Fruit fly (Drosophila melanogaster) whole organism, embryonic: Measurements from ENCODE around the gene CG45065.

Experiments used
- CG10543 ChIP-seq: fragments of 200-800 bp; sonication (Bioruptor generic); optimal IDR thresholded peaks from 3 replicates; lab custom pipeline; 2017; ENCODE audit warnings: missing biosample characterization, mild to moderate bottlenecking, missing genetic modification characterization, moderate library complexity
- CG12236 ChIP-seq: fragments of 200-800 bp; sonication (Bioruptor generic); optimal IDR thresholded peaks from 2 replicates; lab custom pipeline; 2016; ENCODE audit warnings: missing biosample characterization, missing genetic modification characterization
- CG12744 ChIP-seq: fragments of 200-800 bp; sonication (Bioruptor generic); optimal IDR thresholded peaks from 2 replicates; lab custom pipeline; 2016; ENCODE audit warnings: missing biosample characterization, missing genetic modification characterization
- CG12942 ChIP-seq: fragments of 200-800 bp; sonication (Bioruptor generic); optimal IDR thresholded peaks from 3 replicates; lab custom pipeline; 2016; ENCODE audit warnings: missing biosample characterization, missing genetic modification characterization
- CG13424 ChIP-seq: fragments of 200-800 bp; sonication (Bioruptor generic); optimal IDR thresholded peaks from 2 replicates; lab custom pipeline; 2019; ENCODE audit warnings: missing biosample characterization, mild to moderate bottlenecking, missing genetic modification characterization, moderate library complexity
- CG13775 ChIP-seq: fragments of 200-800 bp; sonication (Bioruptor generic); optimal IDR thresholded peaks from 3 replicates; lab custom pipeline; 2017; ENCODE audit warnings: missing biosample characterization, mild to moderate bottlenecking, missing genetic modification characterization
- CG14441 ChIP-seq: fragments of 200-800 bp; sonication (Bioruptor generic); IDR thresholded peaks from 2 replicates; pipeline ENCODE4 v1.3.6; 2022; ENCODE audit warnings: missing biosample characterization, missing genetic modification characterization
- CG14965 ChIP-seq: fragments of 200-800 bp; sonication (Bioruptor generic); optimal IDR thresholded peaks from 2 replicates; lab custom pipeline; 2016; ENCODE audit warnings: missing biosample characterization, missing genetic modification characterization, borderline replicate concordance
- CG15479 ChIP-seq: fragments of 200-800 bp; sonication (Bioruptor generic); optimal IDR thresholded peaks from 3 replicates; lab custom pipeline; 2019; ENCODE audit warnings: missing biosample characterization, mild to moderate bottlenecking, missing genetic modification characterization, moderate library complexity
- CG15696 ChIP-seq: fragments of 200-800 bp; sonication (Bioruptor generic); optimal IDR thresholded peaks from 2 replicates; lab custom pipeline; 2019; ENCODE audit warnings: missing biosample characterization, mild to moderate bottlenecking, missing genetic modification characterization, moderate library complexity
- CG17568 ChIP-seq: fragments of 200-800 bp; sonication (Bioruptor generic); optimal IDR thresholded peaks from 2 replicates; lab custom pipeline; 2018; ENCODE audit warnings: missing biosample characterization, mild to moderate bottlenecking, missing genetic modification characterization, moderate library complexity
- CG18262 ChIP-seq: fragments of 200-800 bp; optimal IDR thresholded peaks from 3 replicates; lab custom pipeline; 2019; ENCODE audit warnings: missing biosample characterization, mild to moderate bottlenecking, missing genetic modification characterization, moderate library complexity
- CG2120 ChIP-seq: fragments of 200-800 bp; sonication (Bioruptor generic); optimal IDR thresholded peaks from 3 replicates; lab custom pipeline; 2016; ENCODE audit warnings: missing biosample characterization, missing genetic modification characterization
- CG2678 ChIP-seq: fragments of 200-800 bp; sonication (Bioruptor generic); optimal IDR thresholded peaks from 3 replicates; lab custom pipeline; 2019; ENCODE audit warnings: missing biosample characterization, mild to moderate bottlenecking, missing genetic modification characterization, moderate library complexity
- CG30020 ChIP-seq: fragments of 200-800 bp; optimal IDR thresholded peaks from 2 replicates; lab custom pipeline; 2019; ENCODE audit warnings: missing biosample characterization, mild to moderate bottlenecking, missing genetic modification characterization, moderate library complexity
- CG3065 ChIP-seq: fragments of 200-800 bp; sonication (Bioruptor generic); optimal IDR thresholded peaks from 2 replicates; lab custom pipeline; 2016; ENCODE audit warnings: missing biosample characterization, missing genetic modification characterization
- CG3281 ChIP-seq: fragments of 200-800 bp; sonication (Bioruptor generic); optimal IDR thresholded peaks from 3 replicates; lab custom pipeline; 2017; ENCODE audit warnings: missing biosample characterization, mild to moderate bottlenecking, missing genetic modification characterization
- CG3838 ChIP-seq: fragments of 200-800 bp; sonication (Bioruptor generic); optimal IDR thresholded peaks from 3 replicates; lab custom pipeline; 2016; ENCODE audit warnings: missing biosample characterization, missing genetic modification characterization
- CG3995 ChIP-seq: fragments of 200-800 bp; sonication (Bioruptor generic); optimal IDR thresholded peaks from 3 replicates; lab custom pipeline; 2016; ENCODE audit warnings: missing biosample characterization, missing genetic modification characterization
- CG6791 ChIP-seq: fragments of 200-800 bp; sonication (Bioruptor generic); IDR thresholded peaks from 3 replicates; pipeline ENCODE4 v1.3.6; 2022; ENCODE audit warnings: missing biosample characterization, missing genetic modification characterization; ENCODE audit not compliant: partially characterized antibody
- CG7786 ChIP-seq: fragments of 200-800 bp; sonication (Bioruptor generic); optimal IDR thresholded peaks from 2 replicates; lab custom pipeline; 2016; ENCODE audit warnings: missing biosample characterization, missing genetic modification characterization
- CG8290 ChIP-seq, 3 experiments: fragments of 200-800 bp; sonication (Bioruptor generic); optimal IDR thresholded peaks; 2 replicates each; lab custom pipeline; 2016 to 2019; ENCODE audit warnings: missing biosample characterization in 3 of 3, missing genetic modification characterization in 3 of 3, mild to moderate bottlenecking in 2 of 3, moderate library complexity in 1 of 3
- CHES-1-like ChIP-seq: fragments of 200-800 bp; sonication (Bioruptor generic); optimal IDR thresholded peaks from 2 replicates; lab custom pipeline; 2016; ENCODE audit warnings: missing biosample characterization, missing genetic modification characterization
- Deaf1 ChIP-seq: fragments of 200-800 bp; optimal IDR thresholded peaks from 3 replicates; lab custom pipeline; 2019; ENCODE audit warnings: missing biosample characterization, mild to moderate bottlenecking, missing genetic modification characterization, moderate library complexity
- Dip3 ChIP-seq: fragments of 200-800 bp; sonication (Bioruptor generic); optimal IDR thresholded peaks from 3 replicates; lab custom pipeline; 2016; ENCODE audit warnings: missing biosample characterization, missing genetic modification characterization
- Drgx ChIP-seq: fragments of 200-800 bp; sonication (Bioruptor generic); IDR thresholded peaks from 2 replicates; pipeline ENCODE4 v1.3.6; 2022; ENCODE audit warnings: missing biosample characterization, missing genetic modification characterization
- GATAe ChIP-seq: fragments of 200-800 bp; sonication (Bioruptor generic); conservative IDR thresholded peaks from 2 replicates; pipeline ENCODE4 v1.3.6; 2022; ENCODE audit warnings: missing biosample characterization, missing genetic modification characterization
- Hmx ChIP-seq: fragments of 200-800 bp; sonication (Bioruptor generic); optimal IDR thresholded peaks from 2 replicates; lab custom pipeline; 2016; ENCODE audit warnings: missing biosample characterization, missing genetic modification characterization
- Hr3 ChIP-seq: fragments of 200-800 bp; sonication (Bioruptor generic); optimal IDR thresholded peaks from 3 replicates; lab custom pipeline; 2016; ENCODE audit warnings: missing biosample characterization, missing genetic modification characterization
- Med ChIP-seq: fragments of 200-800 bp; sonication (Bioruptor generic); peaks from one replicate; lab custom pipeline; 2016; ENCODE audit warnings: missing biosample characterization, missing genetic modification characterization, mild to moderate bottlenecking, inconsistent platforms, moderate library complexity
- Rfx ChIP-seq: fragments of 200-800 bp; sonication (Bioruptor generic); IDR thresholded peaks from 2 replicates; pipeline ENCODE4 v1.3.6; 2022; ENCODE audit warnings: missing biosample characterization, missing genetic modification characterization
- Side ChIP-seq: fragments of 200-800 bp; sonication (Bioruptor generic); optimal IDR thresholded peaks from 2 replicates; lab custom pipeline; 2016; ENCODE audit warnings: missing biosample characterization, missing genetic modification characterization
- Sox100B ChIP-seq: fragments of 200-800 bp; sonication (Bioruptor generic); optimal IDR thresholded peaks from 3 replicates; lab custom pipeline; 2018; ENCODE audit warnings: missing biosample characterization, mild to moderate bottlenecking, missing genetic modification characterization
- Ssrp ChIP-seq: fragments of 200-800 bp; sonication (Bioruptor generic); optimal IDR thresholded peaks from 2 replicates; lab custom pipeline; 2018; ENCODE audit warnings: missing biosample characterization, mild to moderate bottlenecking, missing genetic modification characterization, moderate library complexity
- ara ChIP-seq: fragments of 200-800 bp; sonication (Bioruptor generic); IDR thresholded peaks from 2 replicates; pipeline ENCODE4 v1.3.6; 2022; ENCODE audit warnings: missing biosample characterization, missing genetic modification characterization
- cad ChIP-seq: fragments of >200 bp; optimal IDR thresholded peaks from 2 replicates; lab custom pipeline; 2017; ENCODE audit warnings: missing biosample characterization, missing genetic modification characterization
- caup ChIP-seq: fragments of 200-800 bp; sonication (Bioruptor generic); optimal IDR thresholded peaks from 3 replicates; lab custom pipeline; 2017; ENCODE audit warnings: missing biosample characterization, mild to moderate bottlenecking, missing genetic modification characterization, moderate library complexity; ENCODE audit not compliant: severe bottlenecking
- dan ChIP-seq: fragments of 200-800 bp; sonication (Bioruptor generic); IDR thresholded peaks from 2 replicates; pipeline ENCODE4 v1.3.6; 2022; ENCODE audit warnings: missing biosample characterization, missing genetic modification characterization
- dati ChIP-seq: fragments of 200-800 bp; sonication (Bioruptor generic); IDR thresholded peaks from 2 replicates; pipeline ENCODE4 v1.3.6; 2022; ENCODE audit warnings: missing biosample characterization, missing genetic modification characterization
- esg ChIP-seq: fragments of 200-800 bp; sonication (Bioruptor generic); conservative IDR thresholded peaks from 2 replicates; pipeline ENCODE4 v1.3.6; 2022; ENCODE audit warnings: missing biosample characterization, missing genetic modification characterization
- fru ChIP-seq: fragments of >200 bp; optimal IDR thresholded peaks from 2 replicates; lab custom pipeline; 2017
- gce ChIP-seq: fragments of 200-800 bp; sonication (Bioruptor generic); IDR thresholded peaks from 3 replicates; pipeline ENCODE4 v1.3.6; 2022; ENCODE audit warnings: missing biosample characterization, missing genetic modification characterization
- grau ChIP-seq: fragments of 200-800 bp; optimal IDR thresholded peaks from 3 replicates; lab custom pipeline; 2019; ENCODE audit warnings: missing biosample characterization, mild to moderate bottlenecking, missing genetic modification characterization, moderate library complexity
- hbn ChIP-seq: fragments of 200-800 bp; sonication (Bioruptor generic); IDR thresholded peaks from 2 replicates; pipeline ENCODE4 v1.3.6; 2022; ENCODE audit warnings: missing biosample characterization, missing genetic modification characterization; ENCODE audit not compliant: partially characterized antibody
- her ChIP-seq: fragments of 200-800 bp; sonication (Bioruptor generic); optimal IDR thresholded peaks from 2 replicates; lab custom pipeline; 2016; ENCODE audit warnings: missing biosample characterization, missing genetic modification characterization
- hth ChIP-seq: fragments of >200 bp; optimal IDR thresholded peaks from 2 replicates; lab custom pipeline; 2017; ENCODE audit warnings: inconsistent platforms
- inv ChIP-seq: fragments of 200-800 bp; sonication (Bioruptor generic); IDR thresholded peaks from 2 replicates; pipeline ENCODE4 v1.3.6; 2022; ENCODE audit warnings: missing biosample characterization, missing genetic modification characterization; ENCODE audit not compliant: partially characterized antibody
- jumu ChIP-seq: fragments of 200-800 bp; sonication (Bioruptor generic); optimal IDR thresholded peaks from 3 replicates; lab custom pipeline; 2016; ENCODE audit warnings: missing biosample characterization, missing genetic modification characterization
- row ChIP-seq: fragments of 200-800 bp; sonication (Bioruptor generic); IDR thresholded peaks from 3 replicates; pipeline ENCODE4 v1.3.6; 2022; ENCODE audit warnings: missing biosample characterization, missing genetic modification characterization
- usp ChIP-seq: fragments of >200 bp; optimal IDR thresholded peaks from 2 replicates; lab custom pipeline; 2017; ENCODE audit warnings: missing biosample characterization, missing genetic modification characterization

Gene CG45065

DNA sequence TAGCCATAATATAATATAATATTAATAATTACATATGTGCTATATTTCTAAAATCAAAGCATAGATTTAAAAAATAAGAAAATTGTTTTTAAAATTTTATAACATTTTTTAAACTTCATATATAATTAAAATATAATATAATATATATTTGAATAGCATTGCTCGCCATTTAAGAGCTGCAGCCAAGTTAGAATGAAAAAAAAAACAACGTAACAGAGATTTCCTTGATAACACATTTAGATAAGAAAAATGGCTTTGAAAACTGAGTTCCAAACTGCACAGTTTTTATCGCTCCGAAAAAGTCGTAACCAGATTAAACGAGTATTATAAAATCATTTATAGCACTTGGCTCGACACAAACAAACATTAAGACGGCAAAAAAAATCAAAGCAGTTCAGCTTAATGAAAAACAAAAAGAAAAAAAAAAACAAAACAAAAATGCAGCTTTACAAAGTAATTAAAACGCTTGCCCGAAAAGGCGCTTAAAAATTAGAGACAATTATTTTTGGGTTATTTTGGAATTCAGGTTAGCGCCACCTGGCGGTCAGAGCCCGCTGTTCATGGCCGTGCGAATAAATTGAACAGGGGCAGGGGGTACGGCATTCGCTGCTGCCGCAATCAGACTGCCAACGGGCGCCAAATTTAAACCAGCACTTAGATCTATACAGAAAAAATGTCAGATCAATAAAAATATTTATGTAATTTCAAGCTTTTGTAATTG lies 27.4 kb upstream of the CG45065 start, which contains the start of gene fiz (continued):
- TF ChIP-seq CG6791, result no peak
- TF ChIP-seq Hmx, result no peak
- no peak for TF ChIP-seq dan (GFP tag; lab: Robert Waterston, UW)
- TF ChIP-seq CG15479 (GFP tag; lab: Kevin White, UChicago), result no peak
- no peak for TF ChIP-seq jumu
- TF ChIP-seq Side (GFP tag; lab: Kevin White, UChicago), result no peak
- TF ChIP-seq CG17568, result no peak
- no peak for TF ChIP-seq CG12942 (GFP tag; lab: Kevin White, UChicago)
- TF ChIP-seq Sox100B (GFP tag; lab: Kevin White, UChicago), result no peak
- no peak for TF ChIP-seq Drgx
- 0 out of 2 replicates have a peak, but pooled peaks have one; percentile 5 for TF ChIP-seq ara (GFP tag; lab: Robert Waterston, UW)
- no peak for TF ChIP-seq esg
- TF ChIP-seq CG14965 (GFP tag; lab: Kevin White, UChicago), result peak; percentile 55
- no peak for TF ChIP-seq CG3281 (GFP tag; lab: Kevin White, UChicago)
- TF ChIP-seq her (GFP tag; lab: Kevin White, UChicago), result no peak

dm6 chrX:14909051-14909450 lies 26.7 kb upstream of the CG45065 start:
- TF ChIP-seq CG12236 (GFP tag; lab: Kevin White, UChicago) (no peak), Ssrp (tag; lab: Kevin White, UChicago) (no peak), fru (no peak), CG10543 (GFP tag; lab: Kevin White, UChicago) (peak; percentile 4), CG2120 (GFP tag; lab: Kevin White, UChicago) (peak; percentile 9), Rfx (GFP tag; lab: Robert Waterston, UW) (0 out of 2 replicates have a peak, but pooled peaks have one; percentile 13), CG14441 (no peak), CG2678 (tag; lab: Kevin White, UChicago) (peak; percentile 18), usp (no peak), row (GFP tag; lab: Robert Waterston, UW) (peak; percentile 40; the same call in 2 of the 3 replicates), gce (GFP tag; lab: Robert Waterston, UW) (no peak), GATAe (no peak), hbn (no peak), Dip3 (GFP tag; lab: Kevin White, UChicago) (no peak), CG15696 (tag; lab: Kevin White, UChicago) (no peak), CG12744 (no peak), hth (no peak), CG8290 (GFP tag; optimal IDR thresholded peaks at IDR 0.05; lab: Kevin White, UChicago) (no peak), CG8290 (tag; optimal IDR thresholded peaks at IDR 0.05; lab: Kevin White, UChicago) (peak in 1 of 2 experiments; percentile 8), CHES-1-like (GFP tag; lab: Kevin White, UChicago) (no peak), grau (peak; percentile 76), dati (GFP tag; lab: Robert Waterston, UW) (no peak), CG3995 (GFP tag; lab: Kevin White, UChicago) (no peak), Hr3 (GFP tag; lab: Kevin White, UChicago) (no peak), Med (GFP tag; lab: Kevin White, UChicago) (peak; percentile 48)

DNA sequence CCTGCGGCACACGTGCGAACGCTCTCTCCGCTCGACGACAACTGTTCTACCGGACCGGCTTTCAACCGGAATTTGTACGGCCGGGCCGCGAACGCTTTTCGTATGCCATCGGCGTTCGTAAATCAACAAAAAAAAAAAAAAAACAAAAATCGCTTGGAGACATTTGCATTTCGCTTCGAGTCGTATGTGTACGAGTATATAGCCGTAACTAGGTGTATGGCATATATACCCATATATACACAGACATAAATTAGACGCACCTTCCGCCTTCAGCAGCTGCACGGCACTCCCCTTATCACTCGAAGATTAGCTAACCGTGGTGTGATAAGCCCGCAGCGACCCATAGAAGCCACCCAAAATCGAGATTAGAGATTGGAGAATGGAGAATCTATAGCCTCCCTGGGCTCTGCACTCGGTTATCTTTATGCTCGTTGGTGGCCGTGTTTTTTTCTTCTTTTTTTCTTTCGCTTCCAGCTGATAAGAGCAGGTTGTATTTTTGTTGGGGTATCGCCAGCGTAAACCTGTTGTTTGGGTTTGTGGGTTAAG lies 23.2 kb upstream of the CG45065 start, which contains the start of gene CG9512:
CG9512 (minus strand) TSS at position 51 of the 546 bp plus-strand sequence.
- TF ChIP-seq CG7786 (no peak), CG13424 (tag; lab: Kevin White, UChicago) (no peak), CG3838 (GFP tag; lab: Kevin White, UChicago) (no peak), caup (GFP tag; lab: Kevin White, UChicago) (no peak), cad (no peak), Deaf1 (tag; lab: Kevin White, UChicago) (peak; percentile 82), CG30020 (tag; lab: Kevin White, UChicago) (no peak), CG13775 (GFP tag; lab: Kevin White, UChicago) (no peak), CG12236 (GFP tag; lab: Kevin White, UChicago) (no peak), CG18262 (tag; lab: Kevin White, UChicago) (no peak), CG3065 (no peak), inv (GFP tag; lab: Robert Waterston, UW) (no peak)
